Fruit fly (Drosophila melanogaster) whole organism, embryonic: Measurements from ENCODE around the gene Gfat2.

ENCODE experiments used
- Atf6 ChIP-seq: fragments of 200-800 bp; sonication (Bioruptor generic); IDR thresholded peaks from 2 replicates; pipeline ENCODE4 v1.3.6; 2022; ENCODE audit warnings: missing biosample characterization, missing genetic modification characterization
- CG1024 ChIP-seq: fragments of 200-800 bp; sonication (Bioruptor generic); IDR thresholded peaks from 2 replicates; pipeline ENCODE4 v1.3.6; 2022; ENCODE audit warnings: missing biosample characterization, missing genetic modification characterization
- CG10654 ChIP-seq: fragments of 200-800 bp; sonication (Bioruptor generic); optimal IDR thresholded peaks from 2 replicates; lab custom pipeline; 2016; ENCODE audit warnings: missing biosample characterization, missing genetic modification characterization
- CG10979 ChIP-seq: fragments of 200-800 bp; sonication (Bioruptor generic); optimal IDR thresholded peaks from 2 replicates; lab custom pipeline; 2018; ENCODE audit warnings: missing biosample characterization, mild to moderate bottlenecking, missing genetic modification characterization, moderate library complexity
- CG11696 ChIP-seq: fragments of 200-800 bp; sonication (Bioruptor generic); IDR thresholded peaks from 2 replicates; pipeline ENCODE4 v1.3.6; 2022; ENCODE audit warnings: missing biosample characterization, missing genetic modification characterization
- CG12219 ChIP-seq: fragments of 200-800 bp; sonication (Bioruptor generic); optimal IDR thresholded peaks from 3 replicates; lab custom pipeline; 2018; ENCODE audit warnings: missing biosample characterization, mild to moderate bottlenecking, missing genetic modification characterization
- CG1233 ChIP-seq: fragments of 200-800 bp; sonication (Bioruptor generic); optimal IDR thresholded peaks from 4 replicates; lab custom pipeline; 2018; ENCODE audit warnings: missing biosample characterization, mild to moderate bottlenecking, missing genetic modification characterization
- CG12391 ChIP-seq: fragments of 200-800 bp; sonication (Bioruptor generic); optimal IDR thresholded peaks from 3 replicates; lab custom pipeline; 2018; ENCODE audit warnings: missing biosample characterization, mild to moderate bottlenecking, missing genetic modification characterization, moderate library complexity
- CG13624 ChIP-seq: fragments of 200-800 bp; sonication (Bioruptor generic); optimal IDR thresholded peaks from 2 replicates; lab custom pipeline; 2016; ENCODE audit warnings: missing biosample characterization, missing genetic modification characterization
- CG13775 ChIP-seq: fragments of 200-800 bp; sonication (Bioruptor generic); optimal IDR thresholded peaks from 3 replicates; lab custom pipeline; 2017; ENCODE audit warnings: missing biosample characterization, mild to moderate bottlenecking, missing genetic modification characterization
- CG13894 ChIP-seq: fragments of 200-800 bp; sonication (Bioruptor generic); optimal IDR thresholded peaks from 3 replicates; lab custom pipeline; 2018; ENCODE audit warnings: missing biosample characterization, mild to moderate bottlenecking, missing genetic modification characterization, moderate library complexity
- CG1529 ChIP-seq: fragments of 200-800 bp; sonication (Bioruptor generic); optimal IDR thresholded peaks from 3 replicates; lab custom pipeline; 2018; ENCODE audit warnings: missing biosample characterization, missing genetic modification characterization
- CG18599 ChIP-seq: fragments of 200-800 bp; sonication (Bioruptor generic); optimal IDR thresholded peaks from 3 replicates; lab custom pipeline; 2017; ENCODE audit warnings: missing biosample characterization, missing genetic modification characterization, mild to moderate bottlenecking, moderate library complexity, missing genetic modification reagents
- CG2129 ChIP-seq: fragments of 200-800 bp; sonication (Bioruptor generic); IDR thresholded peaks from 2 replicates; pipeline ENCODE4 v1.3.6; 2022; ENCODE audit warnings: missing biosample characterization, missing genetic modification characterization; ENCODE audit not compliant: partially characterized antibody
- CG30020 ChIP-seq: fragments of 200-800 bp; optimal IDR thresholded peaks from 2 replicates; lab custom pipeline; 2019; ENCODE audit warnings: missing biosample characterization, mild to moderate bottlenecking, missing genetic modification characterization, moderate library complexity
- CG3065 ChIP-seq: fragments of 200-800 bp; sonication (Bioruptor generic); optimal IDR thresholded peaks from 2 replicates; lab custom pipeline; 2016; ENCODE audit warnings: missing biosample characterization, missing genetic modification characterization
- CG31441 ChIP-seq: fragments of 200-800 bp; sonication (Bioruptor generic); IDR thresholded peaks from 2 replicates; pipeline ENCODE4 v1.3.6; 2022; ENCODE audit warnings: missing biosample characterization, missing genetic modification characterization
- CG42726 ChIP-seq: fragments of 200-800 bp; sonication (Bioruptor generic); IDR thresholded peaks from 2 replicates; pipeline ENCODE4 v1.3.6; 2022; ENCODE audit warnings: missing biosample characterization, missing genetic modification characterization; ENCODE audit not compliant: partially characterized antibody
- CG4282 ChIP-seq: fragments of 200-800 bp; sonication (Bioruptor generic); optimal IDR thresholded peaks from 2 replicates; lab custom pipeline; 2016; ENCODE audit warnings: missing biosample characterization, missing genetic modification characterization
- CG8765 ChIP-seq: fragments of 200-800 bp; sonication (Bioruptor generic); IDR thresholded peaks from 2 replicates; pipeline ENCODE4 v1.3.6; 2022; ENCODE audit warnings: missing biosample characterization, missing genetic modification characterization
- CG9609 ChIP-seq: fragments of 200-800 bp; sonication (Bioruptor generic); optimal IDR thresholded peaks from 3 replicates; lab custom pipeline; 2016; ENCODE audit warnings: missing biosample characterization, missing genetic modification characterization
- CG9876 ChIP-seq: fragments of 200-800 bp; sonication (Bioruptor generic); optimal IDR thresholded peaks from 2 replicates; lab custom pipeline; 2016; ENCODE audit warnings: missing biosample characterization, missing genetic modification characterization
- CkIIα-i1 ChIP-seq: fragments of 200-800 bp; sonication (Bioruptor generic); IDR thresholded peaks from 2 replicates; pipeline ENCODE4 v1.3.6; 2022; ENCODE audit warnings: missing biosample characterization, missing genetic modification characterization
- Dll ChIP-seq: fragments of 200-800 bp; sonication (Bioruptor generic); IDR thresholded peaks from 4 replicates; pipeline ENCODE4 v1.3.6; 2022; ENCODE audit warnings: missing biosample characterization, missing genetic modification characterization; ENCODE audit not compliant: partially characterized antibody
- Doc3 ChIP-seq: fragments of 200-800 bp; sonication (Bioruptor generic); IDR thresholded peaks from 3 replicates; pipeline ENCODE4 v1.3.6; 2022; ENCODE audit warnings: missing biosample characterization, missing genetic modification characterization; ENCODE audit not compliant: partially characterized antibody
- Fer2 ChIP-seq: fragments of 200-800 bp; sonication (Bioruptor generic); optimal IDR thresholded peaks from 2 replicates; lab custom pipeline; 2018; ENCODE audit warnings: missing biosample characterization, mild to moderate bottlenecking, missing genetic modification characterization, moderate library complexity
- H2.0 ChIP-seq: fragments of 200-800 bp; sonication (Bioruptor generic); IDR thresholded peaks from 2 replicates; pipeline ENCODE4 v1.3.6; 2022; ENCODE audit warnings: missing biosample characterization, missing genetic modification characterization
- Hmr ChIP-seq: fragments of 200-800 bp; sonication (Bioruptor generic); optimal IDR thresholded peaks from 3 replicates; lab custom pipeline; 2017; ENCODE audit warnings: mild to moderate bottlenecking, missing biosample characterization, missing genetic modification reagents, missing genetic modification characterization
- Lim3 ChIP-seq: fragments of 200-800 bp; sonication (Bioruptor generic); IDR thresholded peaks from 2 replicates; pipeline ENCODE4 v1.3.6; 2022; ENCODE audit warnings: missing biosample characterization, missing genetic modification characterization
- Mes4 ChIP-seq: fragments of 200-800 bp; sonication (Bioruptor generic); optimal IDR thresholded peaks from 2 replicates; lab custom pipeline; 2016; ENCODE audit warnings: missing biosample characterization, missing genetic modification characterization
- Nf-YB ChIP-seq: fragments of 200-800 bp; sonication (Bioruptor generic); optimal IDR thresholded peaks from 3 replicates; lab custom pipeline; 2019; ENCODE audit warnings: missing biosample characterization, mild to moderate bottlenecking, missing genetic modification characterization, moderate library complexity
- Rfx ChIP-seq: fragments of 200-800 bp; sonication (Bioruptor generic); IDR thresholded peaks from 2 replicates; pipeline ENCODE4 v1.3.6; 2022; ENCODE audit warnings: missing biosample characterization, missing genetic modification characterization
- Xbp1 ChIP-seq: fragments of 200-800 bp; sonication (Bioruptor generic); optimal IDR thresholded peaks from 3 replicates; lab custom pipeline; 2016; ENCODE audit warnings: missing biosample characterization, mild to moderate bottlenecking, missing genetic modification characterization
- bsh ChIP-seq, 2 experiments: fragments of 200-800 bp; sonication (Bioruptor generic); optimal IDR thresholded peaks; 2 replicates each; lab custom pipeline; 2017 to 2018; ENCODE audit warnings: mild to moderate bottlenecking in 2 of 2, missing biosample characterization in 2 of 2, missing genetic modification characterization in 2 of 2, moderate library complexity in 1 of 2
- chif ChIP-seq, 2 experiments: fragments of 200-800 bp; sonication (Bioruptor generic); optimal IDR thresholded peaks; 3 replicates each; lab custom pipeline; 2016; ENCODE audit warnings: missing biosample characterization in 2 of 2, missing genetic modification characterization in 2 of 2
- danr ChIP-seq: fragments of 200-800 bp; sonication (Bioruptor generic); IDR thresholded peaks from 2 replicates; pipeline ENCODE4 v1.3.6; 2022; ENCODE audit warnings: missing biosample characterization, missing genetic modification characterization
- dmrt99B ChIP-seq: fragments of 200-800 bp; sonication (Bioruptor generic); optimal IDR thresholded peaks from 2 replicates; lab custom pipeline; 2018; ENCODE audit warnings: missing biosample characterization, mild to moderate bottlenecking, missing genetic modification characterization, moderate library complexity
- ems ChIP-seq: fragments of 200-800 bp; sonication (Bioruptor generic); optimal IDR thresholded peaks from 3 replicates; lab custom pipeline; 2016; ENCODE audit warnings: missing biosample characterization, missing genetic modification characterization
- en ChIP-seq: fragments of 200-800 bp; sonication (Bioruptor generic); optimal IDR thresholded peaks from 2 replicates; lab custom pipeline; 2016; ENCODE audit warnings: missing biosample characterization, missing genetic modification characterization
- ham ChIP-seq: fragments of 200-800 bp; sonication (Bioruptor generic); IDR thresholded peaks from 2 replicates; pipeline ENCODE4 v1.3.6; 2022; ENCODE audit warnings: missing biosample characterization, missing genetic modification characterization
- ind ChIP-seq: fragments of 200-800 bp; sonication (Bioruptor generic); optimal IDR thresholded peaks from 3 replicates; lab custom pipeline; 2016; ENCODE audit warnings: missing biosample characterization, missing genetic modification characterization
- kay ChIP-seq: fragments of 200-800 bp; sonication (Bioruptor generic); optimal IDR thresholded peaks from 2 replicates; lab custom pipeline; 2016; ENCODE audit warnings: missing biosample characterization, missing genetic modification characterization
- lilli ChIP-seq: fragments of 200-800 bp; sonication (Bioruptor generic); optimal IDR thresholded peaks from 3 replicates; lab custom pipeline; 2016; ENCODE audit warnings: missing biosample characterization, missing genetic modification characterization
- nmo ChIP-seq: fragments of 200-800 bp; sonication (Bioruptor generic); optimal IDR thresholded peaks from 2 replicates; lab custom pipeline; 2018; ENCODE audit warnings: missing biosample characterization, mild to moderate bottlenecking, missing genetic modification characterization, moderate library complexity
- otp ChIP-seq: fragments of 200-800 bp; sonication (Bioruptor generic); IDR thresholded peaks from 3 replicates; pipeline ENCODE4, ENCODE4 v1.3.6; 2022; ENCODE audit warnings: missing biosample characterization, missing genetic modification characterization
- pho ChIP-seq: fragments of 200-800 bp; sonication (Bioruptor generic); optimal IDR thresholded peaks from 2 replicates; lab custom pipeline; 2016; ENCODE audit warnings: missing biosample characterization, missing genetic modification characterization
- tll ChIP-seq, 2 experiments: fragments of 200-800 bp in 1 of 2; fragments of >200 bp in 1 of 2; sonication (Bioruptor generic) in 1 of 2; optimal IDR thresholded peaks; 2 replicates each; lab custom pipeline; 2017 to 2019; ENCODE audit warnings: missing biosample characterization in 2 of 2, missing genetic modification characterization in 2 of 2, mild to moderate bottlenecking in 1 of 2, moderate library complexity in 1 of 2
- trh ChIP-seq: fragments of 200-800 bp; sonication (Bioruptor generic); optimal IDR thresholded peaks from 2 replicates; lab custom pipeline; 2016; ENCODE audit warnings: missing biosample characterization, missing genetic modification characterization
- zfh1 ChIP-seq: fragments of 200-800 bp; sonication (Bioruptor generic); IDR thresholded peaks from 3 replicates; pipeline ENCODE4 v1.3.6; 2022; ENCODE audit warnings: missing biosample characterization, missing genetic modification characterization

Gfat2 gene

dm6 chr3R:28328780-28329546 is 10.6 kb downstream of the Gfat2 start (continued):
- TF ChIP-seq CG3065 (GFP tag; lab: Kevin White, UChicago) (no peak), kay (GFP tag; lab: Kevin White, UChicago) (peak; percentile 82), Rfx (GFP tag; lab: Robert Waterston, UW) (peak; percentile 90), Hmr (GFP tag; lab: Kevin White, UChicago) (peak; percentile 62), CG1233 (GFP tag; lab: Kevin White, UChicago) (peak; percentile 64), Doc3 (no peak), CG12391 (tag; lab: Kevin White, UChicago) (peak; percentile 46), CG8765 (GFP tag; lab: Robert Waterston, UW) (no peak; the same call in 1 of the 2 replicates), en (GFP tag; lab: Kevin White, UChicago) (peak; percentile 24), ind (peak; percentile 48), CG11696 (GFP tag; lab: Robert Waterston, UW) (peak; percentile 43), Lim3 (no peak), CG1529 (GFP tag; lab: Kevin White, UChicago) (peak; percentile 49), bsh (GFP tag; optimal IDR thresholded peaks at IDR 0.05; lab: Kevin White, UChicago) (peak; percentile 30 to 80), CG42726 (no peak), danr (peak; percentile 61; the same call in 1 of the 2 replicates), Dll (no peak), CG4282 (no peak), CG2129 (GFP tag; lab: Robert Waterston, UW) (no peak), Fer2 (tag; lab: Kevin White, UChicago) (peak; percentile 40), CkIIα-i1 (GFP tag; lab: Robert Waterston, UW) (no peak), CG10979 (tag; lab: Kevin White, UChicago) (peak; percentile 52), CG9876 (peak; percentile 50), ems (GFP tag; lab: Kevin White, UChicago) (peak; percentile 6), CG13894 (tag; lab: Kevin White, UChicago) (peak; percentile 77), ham (no peak), CG13775 (GFP tag; lab: Kevin White, UChicago) (peak; percentile 68), Xbp1 (GFP tag; lab: Kevin White, UChicago) (peak; percentile 67), tll (GFP tag; optimal IDR thresholded peaks at IDR 0.05; lab: Kevin White, UChicago) (no peak), dmrt99B (tag; lab: Kevin White, UChicago) (peak; percentile 34), trh (GFP tag; lab: Kevin White, UChicago) (peak; percentile 39), CG1024 (GFP tag; lab: Robert Waterston, UW) (peak; percentile 53; the same call in 1 of the 2 replicates), CG12219 (peak; percentile 5), Atf6 (GFP tag; lab: Robert Waterston, UW) (peak; percentile 74), CG10654 (GFP tag; lab: Kevin White, UChicago) (peak; percentile 75), pho (peak; percentile 76), zfh1 (GFP tag; lab: Robert Waterston, UW) (peak; percentile 86), CG31441 (GFP tag; lab: Robert Waterston, UW) (peak; percentile 62), CG13624 (GFP tag; lab: Kevin White, UChicago) (peak; percentile 60), CG30020 (tag; lab: Kevin White, UChicago) (no peak), CG18599 (GFP tag; lab: Kevin White, UChicago) (peak; percentile 88), nmo (GFP tag; lab: Kevin White, UChicago) (peak; percentile 36), Mes4 (GFP tag; lab: Kevin White, UChicago) (peak; percentile 77), H2.0 (GFP tag; lab: Robert Waterston, UW) (peak; percentile 55), chif (GFP tag; optimal IDR thresholded peaks at IDR 0.05; lab: Kevin White, UChicago) (peak; percentile 64 to 75), CG9609 (GFP tag; lab: Kevin White, UChicago) (peak; percentile 45), otp (GFP tag; lab: Robert Waterston, UW) (peak; percentile 93), Nf-YB (GFP tag; lab: Kevin White, UChicago) (peak; percentile 45), lilli (GFP tag; lab: Kevin White, UChicago) (peak; percentile 80)
